Fruit fly (Drosophila melanogaster) whole organism, embryonic: ENCODE measurements around the gene CG7387.

Source experiments
- Antp ChIP-seq: fragments of 200-800 bp; sonication (Bioruptor generic); optimal IDR thresholded peaks from 3 replicates; lab custom pipeline; 2016; ENCODE audit warnings: missing biosample characterization, missing genetic modification characterization
- Atf3 ChIP-seq: fragments of 200-800 bp; sonication (Bioruptor generic); optimal IDR thresholded peaks from 3 replicates; lab custom pipeline; 2016; ENCODE audit warnings: missing biosample characterization, missing genetic modification characterization
- Atf6 ChIP-seq: fragments of 200-800 bp; sonication (Bioruptor generic); IDR thresholded peaks from 2 replicates; pipeline ENCODE4 v1.3.6; 2022; ENCODE audit warnings: missing biosample characterization, missing genetic modification characterization
- BtbVII ChIP-seq: fragments of 200-800 bp; sonication (Bioruptor generic); optimal IDR thresholded peaks from 3 replicates; lab custom pipeline; 2017; ENCODE audit warnings: missing biosample characterization, mild to moderate bottlenecking, missing genetic modification characterization
- CG10654 ChIP-seq: fragments of 200-800 bp; sonication (Bioruptor generic); optimal IDR thresholded peaks from 2 replicates; lab custom pipeline; 2016; ENCODE audit warnings: missing biosample characterization, missing genetic modification characterization
- CG12071 ChIP-seq: fragments of 200-800 bp; sonication (Bioruptor generic); optimal IDR thresholded peaks from 3 replicates; lab custom pipeline; 2018; ENCODE audit warnings: missing biosample characterization, mild to moderate bottlenecking, missing genetic modification characterization
- CG12744 ChIP-seq: fragments of 200-800 bp; sonication (Bioruptor generic); optimal IDR thresholded peaks from 2 replicates; lab custom pipeline; 2016; ENCODE audit warnings: missing biosample characterization, missing genetic modification characterization
- CG14441 ChIP-seq: fragments of 200-800 bp; sonication (Bioruptor generic); IDR thresholded peaks from 2 replicates; pipeline ENCODE4 v1.3.6; 2022; ENCODE audit warnings: missing biosample characterization, missing genetic modification characterization
- CG15269 ChIP-seq: fragments of 200-800 bp; sonication (Bioruptor generic); optimal IDR thresholded peaks from 2 replicates; lab custom pipeline; 2018; ENCODE audit warnings: missing biosample characterization, mild to moderate bottlenecking, missing genetic modification characterization, moderate library complexity
- CG1603 ChIP-seq: fragments of 200-800 bp; sonication (Bioruptor generic); optimal IDR thresholded peaks from 2 replicates; lab custom pipeline; 2019; ENCODE audit warnings: missing biosample characterization, mild to moderate bottlenecking, missing genetic modification characterization, moderate library complexity
- CG18764 ChIP-seq: fragments of 200-800 bp; sonication (Bioruptor generic); optimal IDR thresholded peaks from 3 replicates; lab custom pipeline; 2016; ENCODE audit warnings: missing biosample characterization, missing genetic modification characterization
- CG42726 ChIP-seq: fragments of 200-800 bp; sonication (Bioruptor generic); IDR thresholded peaks from 2 replicates; pipeline ENCODE4 v1.3.6; 2022; ENCODE audit warnings: missing biosample characterization, missing genetic modification characterization; ENCODE audit not compliant: partially characterized antibody
- CG6813 ChIP-seq: fragments of 200-800 bp; sonication (Bioruptor generic); optimal IDR thresholded peaks from 2 replicates; lab custom pipeline; 2017; ENCODE audit warnings: missing biosample characterization, missing genetic modification characterization, mild to moderate bottlenecking, moderate library complexity, missing genetic modification reagents
- CG6854 ChIP-seq: fragments of 200-800 bp; sonication (Bioruptor generic); optimal IDR thresholded peaks from 3 replicates; lab custom pipeline; 2017; ENCODE audit warnings: missing biosample characterization, mild to moderate bottlenecking, missing genetic modification characterization
- CG7987 ChIP-seq: fragments of 200-800 bp; sonication (Bioruptor generic); optimal IDR thresholded peaks from 2 replicates; lab custom pipeline; 2018; ENCODE audit warnings: missing biosample characterization, mild to moderate bottlenecking, missing genetic modification characterization, moderate library complexity
- CG8089 ChIP-seq: fragments of 200-800 bp; sonication (Bioruptor generic); optimal IDR thresholded peaks from 3 replicates; lab custom pipeline; 2016; ENCODE audit warnings: missing biosample characterization, missing genetic modification characterization
- CG9215 ChIP-seq: fragments of 200-800 bp; sonication (Bioruptor generic); IDR thresholded peaks from 2 replicates; pipeline ENCODE4 v1.3.6; 2022; ENCODE audit warnings: missing biosample characterization, missing genetic modification characterization
- CG9797 ChIP-seq: fragments of 200-800 bp; sonication (Bioruptor generic); optimal IDR thresholded peaks from 3 replicates; lab custom pipeline; 2018; ENCODE audit warnings: missing biosample characterization, mild to moderate bottlenecking, missing genetic modification characterization
- CG9876 ChIP-seq: fragments of 200-800 bp; sonication (Bioruptor generic); optimal IDR thresholded peaks from 2 replicates; lab custom pipeline; 2016; ENCODE audit warnings: missing biosample characterization, missing genetic modification characterization
- CHES-1-like ChIP-seq: fragments of 200-800 bp; sonication (Bioruptor generic); optimal IDR thresholded peaks from 2 replicates; lab custom pipeline; 2016; ENCODE audit warnings: missing biosample characterization, missing genetic modification characterization
- D ChIP-seq, 2 experiments: fragments of 200-800 bp in 1 of 2; fragments of >200 bp in 1 of 2; sonication (Bioruptor generic) in 1 of 2; optimal IDR thresholded peaks; 2 replicates in 1 of 2; 3 replicates in 1 of 2; lab custom pipeline; 2017; ENCODE audit warnings: mild to moderate bottlenecking in 1 of 2, missing biosample characterization in 1 of 2, missing genetic modification characterization in 1 of 2, missing genetic modification reagents in 1 of 2
- Dp ChIP-seq: fragments of 200-800 bp; sonication (Bioruptor generic); optimal IDR thresholded peaks from 2 replicates; lab custom pipeline; 2018; ENCODE audit warnings: missing biosample characterization, mild to moderate bottlenecking, missing genetic modification characterization, moderate library complexity
- HLH4C ChIP-seq: fragments of 200-800 bp; sonication (Bioruptor generic); IDR thresholded peaks from 3 replicates; pipeline ENCODE4 v1.3.6; 2022; ENCODE audit warnings: missing biosample characterization, missing genetic modification characterization; ENCODE audit not compliant: partially characterized antibody
- Hey ChIP-seq: fragments of 200-800 bp; sonication (Bioruptor generic); optimal IDR thresholded peaks from 3 replicates; lab custom pipeline; 2018; ENCODE audit warnings: missing biosample characterization, mild to moderate bottlenecking, missing genetic modification characterization
- Hr39 ChIP-seq: fragments of >200 bp; optimal IDR thresholded peaks from 2 replicates; lab custom pipeline; 2017
- Hr51 ChIP-seq, 2 experiments: fragments of 200-800 bp; sonication (Bioruptor generic); optimal IDR thresholded peaks; 2 replicates in 1 of 2; 3 replicates in 1 of 2; lab custom pipeline; 2016 to 2018; ENCODE audit warnings: missing biosample characterization in 2 of 2, missing genetic modification characterization in 2 of 2, mild to moderate bottlenecking in 1 of 2, moderate library complexity in 1 of 2
- Hr78 ChIP-seq, 2 experiments: fragments of 200-800 bp in 1 of 2; fragments of >200 bp in 1 of 2; sonication (Bioruptor generic) in 1 of 2; optimal IDR thresholded peaks; 2 replicates each; lab custom pipeline; 2017 to 2019; ENCODE audit warnings: missing biosample characterization in 2 of 2, missing genetic modification characterization in 2 of 2, mild to moderate bottlenecking in 1 of 2, moderate library complexity in 1 of 2
- Med ChIP-seq: fragments of 200-800 bp; sonication (Bioruptor generic); peaks from one replicate; lab custom pipeline; 2016; ENCODE audit warnings: missing biosample characterization, missing genetic modification characterization, mild to moderate bottlenecking, inconsistent platforms, moderate library complexity
- NFAT ChIP-seq: fragments of 200-800 bp; sonication (Bioruptor generic); IDR thresholded peaks from 2 replicates; pipeline ENCODE4 v1.3.6; 2022; ENCODE audit warnings: missing biosample characterization, missing genetic modification characterization
- Ssrp ChIP-seq: fragments of 200-800 bp; sonication (Bioruptor generic); optimal IDR thresholded peaks from 2 replicates; lab custom pipeline; 2018; ENCODE audit warnings: missing biosample characterization, mild to moderate bottlenecking, missing genetic modification characterization, moderate library complexity
- ato ChIP-seq: fragments of 200-800 bp; sonication (Bioruptor generic); IDR thresholded peaks from 2 replicates; pipeline ENCODE4 v1.3.6; 2022; ENCODE audit warnings: missing biosample characterization, missing genetic modification characterization; ENCODE audit not compliant: partially characterized antibody
- croc ChIP-seq: fragments of 200-800 bp; sonication (Bioruptor generic); conservative IDR thresholded peaks from 3 replicates; pipeline ENCODE4 v1.3.6; 2022; ENCODE audit warnings: missing biosample characterization, missing genetic modification characterization
- fd102C ChIP-seq: fragments of 200-800 bp; sonication (Bioruptor generic); optimal IDR thresholded peaks from 2 replicates; lab custom pipeline; 2018; ENCODE audit warnings: missing biosample characterization, mild to moderate bottlenecking, missing genetic modification characterization, moderate library complexity
- fu2 ChIP-seq: fragments of 200-800 bp; sonication (Bioruptor generic); optimal IDR thresholded peaks from 2 replicates; lab custom pipeline; 2016; ENCODE audit warnings: missing biosample characterization, missing genetic modification characterization
- ken ChIP-seq: fragments of 200-800 bp; sonication (Bioruptor generic); IDR thresholded peaks from 3 replicates; pipeline ENCODE4 v1.3.6; 2022; ENCODE audit warnings: missing biosample characterization, missing genetic modification characterization
- klu ChIP-seq: fragments of 200-800 bp; sonication (Bioruptor generic); IDR thresholded peaks from 2 replicates; pipeline ENCODE4 v1.3.6; 2022; ENCODE audit warnings: missing biosample characterization, missing genetic modification characterization
- lov ChIP-seq, 2 experiments: fragments of 200-800 bp in 1 of 2; fragments of >200 bp in 1 of 2; sonication (Bioruptor generic) in 1 of 2; IDR thresholded peaks in 1 of 2; optimal IDR thresholded peaks in 1 of 2; 2 replicates in 1 of 2; 3 replicates in 1 of 2; pipeline versions ENCODE4 v1.3.6 to Lab custom; 2017 to 2022; ENCODE audit warnings: missing biosample characterization in 1 of 2, missing genetic modification characterization in 1 of 2
- nmo ChIP-seq: fragments of 200-800 bp; sonication (Bioruptor generic); optimal IDR thresholded peaks from 2 replicates; lab custom pipeline; 2018; ENCODE audit warnings: missing biosample characterization, mild to moderate bottlenecking, missing genetic modification characterization, moderate library complexity
- pan ChIP-seq, 4 experiments: fragments of >200 bp in 3 of 4; fragments of 200-800 bp in 1 of 4; sonication (Bioruptor generic) in 1 of 4; optimal IDR thresholded peaks in 3 of 4; IDR thresholded peaks in 1 of 4; 2 replicates each; pipeline versions ENCODE4 v1.3.6 to Lab custom; 2017 to 2022; ENCODE audit warnings: missing biosample characterization in 2 of 4, missing genetic modification characterization in 2 of 4, mixed read lengths in 1 of 4
- phol ChIP-seq: fragments of 200-800 bp; sonication (Bioruptor generic); optimal IDR thresholded peaks from 3 replicates; lab custom pipeline; 2018; ENCODE audit warnings: missing biosample characterization, mild to moderate bottlenecking, missing genetic modification characterization, moderate library complexity
- pzg ChIP-seq: fragments of 200-800 bp; sonication (Bioruptor generic); optimal IDR thresholded peaks from 3 replicates; lab custom pipeline; 2018; ENCODE audit warnings: missing biosample characterization, mild to moderate bottlenecking, missing genetic modification characterization, moderate library complexity
- stc ChIP-seq: fragments of 200-800 bp; sonication (Bioruptor generic); IDR thresholded peaks from 2 replicates; pipeline ENCODE4 v1.3.6; 2022; ENCODE audit warnings: missing biosample characterization, missing genetic modification characterization
- sug ChIP-seq: fragments of 200-800 bp; optimal IDR thresholded peaks from 2 replicates; lab custom pipeline; 2019; ENCODE audit warnings: missing biosample characterization, mild to moderate bottlenecking, missing genetic modification characterization, moderate library complexity
- toy ChIP-seq: fragments of 200-800 bp; sonication (Bioruptor generic); IDR thresholded peaks from 2 replicates; pipeline ENCODE4 v1.3.6; 2022; ENCODE audit warnings: missing biosample characterization, missing genetic modification characterization
- ttk ChIP-seq: fragments of 200-800 bp; sonication (Bioruptor generic); IDR thresholded peaks from 2 replicates; pipeline ENCODE4 v2.1.2; 2022; ENCODE audit warnings: missing biosample characterization, missing genetic modification characterization
- tup ChIP-seq: fragments of 200-800 bp; sonication (Bioruptor generic); optimal IDR thresholded peaks from 2 replicates; lab custom pipeline; 2016; ENCODE audit warnings: missing biosample characterization, mild to moderate bottlenecking, missing genetic modification characterization, moderate library complexity

CG7387 gene

DNA sequence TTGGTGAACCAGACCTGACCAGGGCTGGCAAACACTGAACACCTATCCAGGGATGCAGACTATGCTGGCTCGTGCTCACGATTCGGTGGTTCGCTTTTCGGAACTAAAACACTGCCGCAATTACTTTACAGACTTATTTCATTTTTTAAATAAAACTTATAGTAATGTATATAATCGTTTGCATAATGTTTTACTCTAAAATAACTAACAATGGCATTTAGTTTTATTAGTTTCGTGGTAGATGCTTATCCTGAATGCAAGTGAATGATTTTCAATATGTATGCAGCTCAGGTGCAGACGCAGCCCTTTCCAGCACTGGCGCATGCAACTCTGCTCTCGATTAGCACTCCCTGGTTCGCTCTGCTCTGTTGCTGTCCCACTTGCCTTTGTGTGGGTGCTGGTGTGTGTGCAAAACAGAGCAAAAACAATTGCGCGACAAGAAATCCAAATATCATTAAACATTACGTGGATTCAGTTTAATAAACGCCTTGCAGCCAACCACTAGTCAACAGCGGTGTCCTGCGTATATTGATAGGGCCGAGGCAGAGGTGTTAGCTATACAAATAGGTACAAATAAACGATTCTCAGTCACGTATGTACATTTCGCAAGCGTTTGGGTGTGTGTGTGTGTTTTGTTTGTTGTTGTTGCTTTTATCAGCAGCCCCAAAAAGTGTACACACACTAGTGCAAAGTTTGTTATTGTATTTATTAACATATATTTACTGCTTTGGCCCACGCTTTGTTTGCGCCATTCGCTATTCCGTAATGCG is 6.1 kb downstream of the CG7387 start, which contains the start of the genes ERR and Atg18a (continued):
- TF ChIP-seq NFAT (GFP tag; lab: Robert Waterston, UW) (peak; percentile 92), tup (peak; percentile 68), CG9797 (peak; percentile 50), CG10654 (GFP tag; lab: Kevin White, UChicago) (peak; percentile 82), croc (GFP tag; lab: Robert Waterston, UW) (peak; percentile 85), CG6813 (GFP tag; lab: Kevin White, UChicago) (no peak), fd102C (no peak), stc (GFP tag; lab: Robert Waterston, UW) (peak; percentile 40; the same call in 1 of the 2 replicates), BtbVII (GFP tag; lab: Kevin White, UChicago) (no peak), CG8089 (GFP tag; lab: Kevin White, UChicago) (peak; percentile 76), HLH4C (GFP tag; lab: Robert Waterston, UW) (peak; percentile 45; the same call in 1 of the 3 replicates), Med (GFP tag; lab: Kevin White, UChicago) (peak; percentile 97), toy (GFP tag; lab: Robert Waterston, UW) (peak; percentile 52; the same call in 1 of the 2 replicates), CG9215 (peak; percentile 94), CG6854 (GFP tag; lab: Kevin White, UChicago) (no peak), CG42726 (GFP tag; lab: Robert Waterston, UW) (peak; percentile 14; the same call in 1 of the 2 replicates), Antp (peak; percentile 85), fu2 (peak; percentile 84), sug (peak; percentile 89), Hr39 (no peak), CG7987 (GFP tag; lab: Kevin White, UChicago) (no peak), CG15269 (tag; lab: Kevin White, UChicago) (peak; percentile 85), CG1603 (peak; percentile 72), klu (peak; percentile 93), D (optimal IDR thresholded peaks at IDR 0.05; lab: Kevin White, UChicago) (peak; percentile 39), D (GFP tag; optimal IDR thresholded peaks at IDR 0.05; lab: Kevin White, UChicago) (peak; percentile 79), pzg (GFP tag; lab: Kevin White, UChicago) (peak; percentile 88), Hr78 (GFP tag; optimal IDR thresholded peaks at IDR 0.05; lab: Kevin White, UChicago) (no peak), CG18764 (GFP tag; lab: Kevin White, UChicago) (peak; percentile 64), CG14441 (GFP tag; lab: Robert Waterston, UW) (peak; percentile 90), nmo (GFP tag; lab: Kevin White, UChicago) (peak; percentile 92), ato (GFP tag; lab: Robert Waterston, UW) (no peak), lov (optimal IDR thresholded peaks at IDR 0.05; lab: Kevin White, UChicago) (no peak), lov (GFP tag; IDR thresholded peaks at IDR 0.05; lab: Robert Waterston, UW) (no peak), ken (GFP tag; lab: Robert Waterston, UW) (peak; percentile 87), phol (peak; percentile 90), CG12071 (GFP tag; lab: Kevin White, UChicago) (no peak), pan (optimal IDR thresholded peaks at IDR 0.05; lab: Kevin White, UChicago) (no peak), pan (GFP tag; optimal IDR thresholded peaks at IDR 0.05 in 1 of 2, IDR thresholded peaks at IDR 0.05 in 1 of 2) (peak in 1 of 2 experiments; percentile 83), CHES-1-like (GFP tag; lab: Kevin White, UChicago) (peak; percentile 79), CG12744 (peak; percentile 63), Hr51 (GFP tag; optimal IDR thresholded peaks at IDR 0.05; lab: Kevin White, UChicago) (peak; percentile 72 to 79), Ssrp (tag; lab: Kevin White, UChicago) (peak; percentile 88), Hey (peak; percentile 57), CG9876 (GFP tag; lab: Kevin White, UChicago) (peak; percentile 80), Atf6 (GFP tag; lab: Robert Waterston, UW) (peak; percentile 86), ttk (GFP tag; lab: Robert Waterston, UW) (peak; percentile 81), Atf3 (GFP tag; lab: Kevin White, UChicago) (peak; percentile 62), Dp (GFP tag; lab: Kevin White, UChicago) (peak; percentile 27)
